Worm (Caenorhabditis elegans) whole organism, midembryonic: ENCODE measurements around the gene fnip-2.
"Not testable (repeated sequence)": the region's sequence is repeated elsewhere in the genome, so short reads cannot be mapped to it uniquely, and the experiment has no call there.

ENCODE experiments used
- T22C8.4 ChIP-seq: fragments of 200-800 bp; sonication (Bioruptor generic); IDR thresholded peaks from 2 replicates; pipeline ENCODE4 v1.3.6; 2022; ENCODE audit warnings: missing genetic modification characterization, missing compliant biosample characterization
- cog-1 ChIP-seq: sonication (generic microtip); optimal IDR thresholded peaks from 2 replicates; lab custom pipeline; 2016; ENCODE audit warnings: missing genetic modification characterization, missing compliant biosample characterization
- flt-1 ChIP-seq: fragments of 200-800 bp; sonication (Bioruptor generic); IDR thresholded peaks from 2 replicates; pipeline ENCODE4 v1.3.6; 2022; ENCODE audit warnings: missing genetic modification characterization, missing compliant biosample characterization
- klf-2 ChIP-seq: fragments of 200-800 bp; sonication (Bioruptor generic); conservative IDR thresholded peaks from 2 replicates; pipeline ENCODE4 v1.3.6; 2022; ENCODE audit warnings: missing genetic modification reagents, missing genetic modification characterization, missing compliant biosample characterization
- med-1 ChIP-seq: sonication (generic microtip); optimal IDR thresholded peaks from 2 replicates; lab custom pipeline; 2017; ENCODE audit warnings: missing genetic modification characterization, mild to moderate bottlenecking, missing compliant biosample characterization, antibody characterized with exemption, missing genetic modification reagents; ENCODE audit not compliant: insufficient read depth
- ref-1 ChIP-seq: fragments of 200-800 bp; sonication (Bioruptor generic); conservative IDR thresholded peaks from 2 replicates; pipeline ENCODE4 v1.3.6; 2022; ENCODE audit warnings: missing genetic modification reagents, missing genetic modification characterization, missing compliant biosample characterization
- tab-1 ChIP-seq: fragments of 200-800 bp; sonication (Bioruptor generic); IDR thresholded peaks from 2 replicates; pipeline ENCODE4 v1.3.6; 2022; ENCODE audit warnings: missing genetic modification characterization, missing compliant biosample characterization
- ztf-23 ChIP-seq: fragments of 200-800 bp; sonication (Bioruptor generic); IDR thresholded peaks from 2 replicates; pipeline ENCODE4 v1.3.6; 2022; ENCODE audit warnings: missing genetic modification reagents, missing genetic modification characterization, missing compliant biosample characterization
- ztf-29 ChIP-seq: fragments of 200-800 bp; sonication (Bioruptor generic); IDR thresholded peaks from 2 replicates; pipeline ENCODE4 v1.3.6; 2022; ENCODE audit warnings: missing genetic modification reagents, missing genetic modification characterization, missing compliant biosample characterization

The fnip-2 gene

DNA sequence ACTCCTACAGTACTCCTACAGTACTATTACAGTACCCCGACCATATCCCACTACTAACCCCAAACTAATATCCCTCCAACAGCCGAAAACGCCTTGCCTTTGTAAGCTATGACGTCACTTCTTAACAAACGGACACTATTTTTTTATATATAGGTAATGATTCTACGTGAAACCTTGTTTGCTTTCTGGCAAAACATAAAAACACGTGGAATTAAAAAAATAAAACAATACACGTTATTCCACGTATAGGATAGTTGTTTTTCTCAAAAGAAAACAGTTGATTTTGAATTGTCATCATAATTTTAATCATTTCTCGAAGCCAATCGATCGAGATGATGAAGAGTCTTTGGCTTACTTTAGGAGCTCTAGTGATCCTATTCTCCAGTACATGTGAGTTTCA lies 22.9 kb downstream of the fnip-2 start, which contains the start of gene M70.1:
TSS of gene M70.1 (plus strand) at position 301 of the 400 bp plus-strand sequence.
- not testable (repeated sequence) for TF ChIP-seq ztf-23, ref-1, tab-1 (GFP tag; lab: Robert Waterston, UW)

DNA sequence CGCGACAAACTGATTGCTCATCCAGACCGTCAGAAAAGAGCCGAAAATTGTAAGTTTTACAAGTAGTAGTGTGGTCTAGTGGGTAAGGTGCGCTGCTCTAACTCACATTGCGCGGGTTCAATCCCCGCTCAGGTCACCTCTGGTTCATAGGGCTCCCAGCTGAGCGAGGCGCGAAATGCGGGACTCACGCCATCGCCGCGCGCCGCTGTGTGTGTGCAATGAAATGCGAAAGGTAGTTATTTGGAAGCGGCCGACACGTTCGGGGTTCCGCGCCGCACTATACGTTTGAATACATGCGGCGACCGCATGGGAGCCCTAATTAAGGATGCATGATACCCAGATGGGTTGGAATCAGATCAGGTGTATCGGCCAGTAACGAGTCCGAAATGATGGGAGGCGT lies 23.5 kb downstream of the fnip-2 start:
- TF ChIP-seq T22C8.4 (GFP tag; lab: Robert Waterston, UW) (no peak), ref-1 (GFP tag; lab: Robert Waterston, UW) (no peak), ztf-29 (GFP tag; lab: Robert Waterston, UW) (no peak), med-1 (GFP tag; lab: Kevin White, UChicago) (no peak)

DNA sequence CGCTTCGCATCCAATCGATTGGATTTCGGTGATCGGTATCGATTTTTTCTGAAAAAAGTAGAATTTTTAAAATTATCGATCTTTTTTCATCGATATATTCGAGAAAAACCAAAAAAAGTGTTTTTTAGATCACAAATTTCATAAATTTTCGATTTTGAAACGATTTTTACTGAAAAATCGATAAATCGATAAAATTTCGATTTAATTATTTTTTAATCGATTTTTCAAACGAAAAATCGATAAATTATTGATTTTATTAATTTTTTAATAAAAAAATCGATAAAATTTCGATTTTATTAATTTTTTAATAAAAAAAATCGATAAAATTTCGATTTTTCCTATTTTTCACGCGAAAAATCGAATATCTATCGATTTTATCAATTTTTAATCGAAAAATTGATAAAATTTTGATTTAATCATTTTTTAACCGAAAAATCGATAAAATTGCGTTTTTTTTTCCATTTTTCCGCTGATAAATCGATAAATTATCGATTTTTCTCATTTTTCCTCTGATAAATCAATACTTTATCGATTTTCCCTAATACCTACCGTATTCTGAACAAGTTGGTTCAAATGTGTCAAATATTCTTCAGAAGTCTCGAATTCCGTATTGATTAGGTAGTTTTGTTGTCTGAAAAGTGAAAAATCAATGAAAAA lies 30.9 kb downstream of the fnip-2 start:
- peak; percentile 46 for TF ChIP-seq T22C8.4 (GFP tag; lab: Robert Waterston, UW)
- no peak for TF ChIP-seq ztf-23 (GFP tag; lab: Robert Waterston, UW)

DNA sequence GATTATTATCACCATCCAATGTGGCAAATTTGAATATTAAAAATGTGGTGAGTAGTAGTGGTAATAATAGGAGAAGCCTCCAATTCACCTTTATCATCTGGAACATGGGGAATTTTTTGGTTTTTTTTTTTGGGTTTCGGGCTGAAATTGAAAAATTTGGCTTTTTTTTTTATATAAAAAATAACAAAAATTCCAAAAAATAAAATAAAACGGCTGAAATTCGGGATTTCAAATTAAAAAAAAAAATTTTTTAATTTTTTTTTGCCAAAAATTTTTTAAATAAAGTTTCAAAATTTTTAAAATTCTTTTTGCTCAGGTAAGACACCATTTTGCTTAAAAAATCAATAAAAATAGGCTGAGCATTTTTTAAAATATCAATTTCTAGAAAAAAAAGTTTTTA lies 40.9 kb downstream of the fnip-2 start, which contains the start of gene famp-1:
TSS of gene famp-1 (minus strand) at position 101 of the 400 bp plus-strand sequence.
- TF ChIP-seq flt-1 (no peak), cog-1 (tag; lab: Kevin White, UChicago) (no peak), ref-1 (GFP tag; lab: Robert Waterston, UW) (no peak), tab-1 (GFP tag; lab: Robert Waterston, UW) (no peak), klf-2 (GFP tag; lab: Robert Waterston, UW) (no peak)

DNA sequence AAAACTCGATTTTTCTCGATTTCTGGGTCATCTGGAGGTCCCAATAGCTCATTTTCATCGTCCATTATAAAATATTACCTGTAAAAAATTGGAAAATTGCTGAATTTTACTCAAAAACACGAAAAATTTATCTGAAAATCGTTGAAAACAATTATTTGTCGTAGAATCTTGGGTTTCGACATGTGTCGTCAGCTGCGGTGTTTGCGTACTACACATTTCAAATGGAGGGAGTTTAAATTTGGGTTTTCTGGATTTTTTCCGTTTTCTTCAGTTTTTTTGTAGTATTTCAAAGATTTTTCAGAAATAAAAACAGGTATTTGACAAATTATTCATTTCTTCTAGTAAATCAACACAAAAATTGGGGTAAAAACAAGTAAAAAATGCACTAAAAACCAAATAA lies 52.9 kb downstream of the fnip-2 start, which contains the start of gene M70.5:
TSS of gene M70.5 (minus strand) at position 78 of the 400 bp plus-strand sequence.
- TF ChIP-seq ztf-23 (GFP tag; lab: Robert Waterston, UW) (0 out of 2 replicates have a peak, but pooled peaks have one; percentile 65), flt-1 (0 out of 2 replicates have a peak, but pooled peaks have one; percentile 45)

DNA sequence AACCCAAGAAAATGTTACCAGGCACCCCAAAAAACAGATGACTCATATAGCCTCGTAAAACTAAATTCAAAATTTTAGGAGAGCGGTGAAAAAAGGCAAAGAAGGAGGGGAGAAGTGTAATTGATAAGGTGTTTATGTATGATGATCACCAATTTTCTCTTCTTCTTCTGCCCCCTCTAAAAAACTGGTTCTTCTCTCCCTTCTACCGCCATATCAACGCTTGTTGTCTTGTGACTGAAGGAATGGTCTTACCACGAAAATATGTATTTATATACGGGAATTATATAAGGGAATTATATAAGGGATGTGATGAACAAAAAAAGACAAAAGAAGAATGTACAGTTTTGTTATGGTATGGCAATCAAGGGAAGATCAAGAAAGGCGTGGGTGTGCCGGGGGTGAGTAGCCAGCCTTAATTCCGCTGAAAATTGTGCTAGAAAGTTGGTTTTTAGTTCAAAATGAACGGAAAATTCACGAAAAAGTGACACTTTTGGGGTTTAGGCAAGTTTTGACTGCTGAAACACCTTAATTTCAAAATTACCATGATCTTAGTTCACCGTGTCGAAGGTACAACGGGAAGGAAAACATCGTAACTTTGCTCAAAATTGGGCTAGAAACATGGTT lies 58.8 kb downstream of the fnip-2 start:
- TF ChIP-seq ztf-29 (GFP tag; lab: Robert Waterston, UW): no peak
- TF ChIP-seq med-1 (GFP tag; lab: Kevin White, UChicago): no peak
- no peak for TF ChIP-seq flt-1
- TF ChIP-seq cog-1 (tag; lab: Kevin White, UChicago): no peak
- TF ChIP-seq klf-2 (GFP tag; lab: Robert Waterston, UW): no peak
- TF ChIP-seq ztf-23 (GFP tag; lab: Robert Waterston, UW): no peak
- TF ChIP-seq ref-1 (GFP tag; lab: Robert Waterston, UW): no peak
- no peak for TF ChIP-seq tab-1 (GFP tag; lab: Robert Waterston, UW)
- no peak for TF ChIP-seq T22C8.4 (GFP tag; lab: Robert Waterston, UW)

DNA sequence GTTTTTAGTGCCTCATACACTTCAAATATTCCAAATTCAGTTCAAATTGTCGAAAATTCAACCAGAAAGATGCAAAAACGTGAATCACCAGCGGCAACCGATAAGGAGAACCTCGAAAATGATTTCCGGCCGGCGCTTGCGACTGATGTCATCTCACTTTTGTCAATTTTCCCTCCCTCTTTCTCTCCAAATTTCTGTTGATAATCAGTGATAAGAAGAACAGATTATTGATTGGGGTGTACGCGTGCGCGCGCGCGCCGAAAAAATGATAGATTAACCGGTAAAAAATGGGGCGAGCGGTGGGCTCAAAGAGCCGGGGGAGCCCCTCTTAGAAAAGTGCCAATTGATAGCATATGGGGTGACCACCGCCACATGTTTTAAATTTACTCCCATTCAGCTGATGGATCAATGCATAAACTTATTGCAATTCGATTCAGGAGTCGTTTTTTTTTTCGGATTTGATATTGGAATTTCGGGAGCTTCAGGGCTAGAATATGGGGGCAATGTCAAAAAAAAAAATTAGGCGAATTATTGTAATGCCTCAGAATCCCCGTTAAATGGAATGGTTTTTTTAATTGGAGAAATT lies 61.9 kb downstream of the fnip-2 start:
- no peak for TF ChIP-seq T22C8.4 (GFP tag; lab: Robert Waterston, UW)
- TF ChIP-seq ztf-29 (GFP tag; lab: Robert Waterston, UW): no peak
- no peak for TF ChIP-seq ref-1 (GFP tag; lab: Robert Waterston, UW)
- no peak for TF ChIP-seq med-1 (GFP tag; lab: Kevin White, UChicago)
- no peak for TF ChIP-seq cog-1 (tag; lab: Kevin White, UChicago)
- no peak for TF ChIP-seq tab-1 (GFP tag; lab: Robert Waterston, UW)
- TF ChIP-seq ztf-23 (GFP tag; lab: Robert Waterston, UW): no peak
- no peak for TF ChIP-seq klf-2 (GFP tag; lab: Robert Waterston, UW)
- no peak for TF ChIP-seq flt-1
